ENCODE assay signal across 1 fruit fly cellular context in the genomic region with DNA sequence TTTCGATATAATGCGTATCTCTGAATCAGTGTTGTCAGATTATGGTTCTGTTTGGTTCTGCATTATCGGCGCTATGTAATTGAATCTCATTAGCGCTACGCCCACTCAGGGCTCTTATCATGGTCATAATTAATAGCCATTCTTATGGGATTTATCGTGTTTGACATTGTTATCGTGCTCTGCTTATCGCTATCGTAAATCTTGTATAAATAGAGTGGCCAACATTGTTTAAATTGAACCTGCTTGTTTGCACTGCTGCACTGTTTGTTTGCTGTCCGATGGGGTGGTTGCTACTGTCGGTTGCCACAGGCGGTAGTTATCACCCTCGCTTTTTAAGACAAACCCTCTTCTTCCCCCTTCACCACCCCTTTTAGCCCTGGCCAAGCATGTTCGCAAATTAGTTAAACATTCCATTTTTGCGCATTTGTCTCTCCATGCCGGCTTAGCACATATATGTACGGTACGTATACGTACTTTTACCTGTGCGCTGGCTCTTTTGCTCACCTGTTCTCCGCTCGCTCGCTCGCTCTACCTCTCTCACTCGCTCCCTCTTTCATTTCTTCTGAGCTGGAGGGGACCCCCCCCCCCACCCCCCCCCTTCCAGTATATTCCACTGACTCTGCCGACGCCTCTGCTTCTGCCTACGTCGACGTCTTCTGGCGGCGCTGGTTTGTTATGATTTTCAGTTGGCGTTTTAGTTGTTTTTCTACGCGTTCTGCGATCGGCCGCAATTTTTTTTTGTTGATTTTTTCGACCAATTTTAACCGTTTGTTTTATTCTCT.
TF ChIP-seq lines count a peak whose summit lies in the region.

No protein-coding gene starts in this region.

TF ChIP-seq in whole organism, embryonic, 481 proteins besides CTCF, POLR2A, EP300 and RAD21 (continued from another document and continues in another):
- TF ChIP-seq CG13775 (GFP tag; optimal IDR thresholded peaks at IDR 0.05; lab: Kevin White, UChicago) (no peak), CG11560 (tag; IDR thresholded peaks at IDR 0.05; lab: Robert Waterston, UW) (no peak), ato (GFP tag; IDR thresholded peaks at IDR 0.05; lab: Robert Waterston, UW; ENCODE audit: partially characterized antibody) (no peak), CG17802 (tag; optimal IDR thresholded peaks at IDR 0.05; lab: Kevin White, UChicago) (peak; percentile 8), nerfin-2 (GFP tag; IDR thresholded peaks at IDR 0.05; lab: Robert Waterston, UW; ENCODE audit: partially characterized antibody) (no peak), prd (optimal IDR thresholded peaks at IDR 0.05; lab: Kevin White, UChicago) (no peak), prd (GFP tag; IDR thresholded peaks at IDR 0.05; lab: Robert Waterston, UW) (0 out of 3 replicates have a peak, but pooled peaks have one; percentile 20), Dfd (GFP tag; optimal IDR thresholded peaks at IDR 0.05; lab: Kevin White, UChicago) (no peak), schlank (tag; optimal IDR thresholded peaks at IDR 0.05; lab: Kevin White, UChicago) (peak; percentile 35), BEAF-32 (GFP tag; optimal IDR thresholded peaks at IDR 0.05; lab: Kevin White, UChicago) (no peak), D19B (GFP tag; optimal IDR thresholded peaks at IDR 0.05; lab: Kevin White, UChicago) (peak; percentile 8), Hand (GFP tag; optimal IDR thresholded peaks at IDR 0.05; lab: Kevin White, UChicago) (peak; percentile 33), phol (tag; optimal IDR thresholded peaks at IDR 0.05; lab: Kevin White, UChicago) (no peak), toy (GFP tag; IDR thresholded peaks at IDR 0.05; lab: Robert Waterston, UW) (no peak), lbe (GFP tag; optimal IDR thresholded peaks at IDR 0.05; lab: Kevin White, UChicago) (peak; percentile 10), CG11093 (GFP tag; IDR thresholded peaks at IDR 0.05; lab: Robert Waterston, UW) (no peak), Sry-β (GFP tag; optimal IDR thresholded peaks at IDR 0.05; lab: Kevin White, UChicago) (peak; percentile 35), hkb (optimal IDR thresholded peaks at IDR 0.05; lab: Kevin White, UChicago) (no peak), hkb (GFP tag; IDR thresholded peaks at IDR 0.05; lab: Robert Waterston, UW) (0 out of 2 replicates have a peak, but pooled peaks have one; percentile 22), sisA (GFP tag; IDR thresholded peaks at IDR 0.05; lab: Robert Waterston, UW) (no peak), CG18011 (GFP tag; optimal IDR thresholded peaks at IDR 0.05; lab: Kevin White, UChicago) (no peak), emc (GFP tag; optimal IDR thresholded peaks at IDR 0.05; lab: Kevin White, UChicago) (no peak), amos (GFP tag; IDR thresholded peaks at IDR 0.05; lab: Robert Waterston, UW; ENCODE audit: partially characterized antibody) (no peak), nerfin-1 (tag; optimal IDR thresholded peaks at IDR 0.05; lab: Kevin White, UChicago) (peak; percentile 55), CG4854 (GFP tag; optimal IDR thresholded peaks at IDR 0.05; lab: Kevin White, UChicago) (peak; percentile 48), CG6175 (GFP tag; IDR thresholded peaks at IDR 0.05; lab: Robert Waterston, UW) (no peak), CG12104 (GFP tag; optimal IDR thresholded peaks at IDR 0.05; lab: Kevin White, UChicago) (peak; percentile 41), peb (GFP tag; IDR thresholded peaks at IDR 0.05; lab: Robert Waterston, UW) (no peak), ind (GFP tag; optimal IDR thresholded peaks at IDR 0.05; lab: Kevin White, UChicago) (no peak), luna (GFP tag; optimal IDR thresholded peaks at IDR 0.05; lab: Kevin White, UChicago) (no peak), sima (GFP tag; optimal IDR thresholded peaks at IDR 0.05; lab: Kevin White, UChicago) (no peak), Nf-YC (tag; optimal IDR thresholded peaks at IDR 0.05; lab: Kevin White, UChicago) (no peak), CG18619 (GFP tag; optimal IDR thresholded peaks at IDR 0.05; lab: Kevin White, UChicago) (peak; percentile 49), CG4404 (GFP tag; IDR thresholded peaks at IDR 0.05; lab: Robert Waterston, UW) (no peak), CG17568 (GFP tag; optimal IDR thresholded peaks at IDR 0.05; lab: Kevin White, UChicago) (peak; percentile 69), CG2678 (tag; optimal IDR thresholded peaks at IDR 0.05; lab: Kevin White, UChicago) (peak; percentile 71), twi (tag; optimal IDR thresholded peaks at IDR 0.05; lab: Kevin White, UChicago) (no peak), Abd-B (GFP tag; optimal IDR thresholded peaks at IDR 0.05; lab: Kevin White, UChicago) (no peak), trem (tag; optimal IDR thresholded peaks at IDR 0.05; lab: Kevin White, UChicago) (peak; percentile 4), zf30C (GFP tag; optimal IDR thresholded peaks at IDR 0.05; lab: Kevin White, UChicago) (no peak), CG10565 (GFP tag; optimal IDR thresholded peaks at IDR 0.05; lab: Kevin White, UChicago) (no peak), bab2 (GFP tag; optimal IDR thresholded peaks at IDR 0.05; lab: Kevin White, UChicago) (peak; percentile 61), esg (GFP tag; conservative IDR thresholded peaks at IDR 0.05; lab: Robert Waterston, UW) (no peak), HLH4C (GFP tag; IDR thresholded peaks at IDR 0.05; lab: Robert Waterston, UW; ENCODE audit: partially characterized antibody) (no peak), CG15011 (GFP tag; optimal IDR thresholded peaks at IDR 0.05; lab: Kevin White, UChicago) (peak; percentile 47), yki (optimal IDR thresholded peaks at IDR 0.05; lab: Kevin White, UChicago) (no peak), sqz (GFP tag; optimal IDR thresholded peaks at IDR 0.05; lab: Kevin White, UChicago) (no peak), CG1603 (tag; optimal IDR thresholded peaks at IDR 0.05; lab: Kevin White, UChicago) (peak; percentile 68), CG9932 (GFP tag; IDR thresholded peaks at IDR 0.05; lab: Robert Waterston, UW) (no peak), CG11696 (GFP tag; IDR thresholded peaks at IDR 0.05; lab: Robert Waterston, UW) (0 out of 2 replicates have a peak, but pooled peaks have one; percentile 8), Side (GFP tag; optimal IDR thresholded peaks at IDR 0.05; lab: Kevin White, UChicago) (peak; percentile 58), CG17361 (GFP tag; IDR thresholded peaks at IDR 0.05; lab: Robert Waterston, UW) (0 out of 3 replicates have a peak, but pooled peaks have one; percentile 16), Rfx (GFP tag; IDR thresholded peaks at IDR 0.05; lab: Robert Waterston, UW) (0 out of 2 replicates have a peak, but pooled peaks have one; percentile 3), CG4424 (GFP tag; optimal IDR thresholded peaks at IDR 0.05; lab: Kevin White, UChicago) (peak; percentile 22), HLH3B (GFP tag; IDR thresholded peaks at IDR 0.05; lab: Robert Waterston, UW) (peak; percentile 48; the same call in 1 of the 2 replicates), CG14860 (GFP tag; IDR thresholded peaks at IDR 0.05; lab: Robert Waterston, UW; ENCODE audit: partially characterized antibody) (no peak), Doc3 (GFP tag; IDR thresholded peaks at IDR 0.05; lab: Robert Waterston, UW; ENCODE audit: partially characterized antibody) (no peak), pita (GFP tag; optimal IDR thresholded peaks at IDR 0.05; lab: Kevin White, UChicago) (no peak), ara (GFP tag; IDR thresholded peaks at IDR 0.05; lab: Robert Waterston, UW) (0 out of 2 replicates have a peak, but pooled peaks have one; percentile 42), CG2199 (GFP tag; IDR thresholded peaks at IDR 0.05; lab: Robert Waterston, UW) (no peak), CG10431 (GFP tag; optimal IDR thresholded peaks at IDR 0.05; lab: Kevin White, UChicago) (peak; percentile 23), CG42726 (GFP tag; IDR thresholded peaks at IDR 0.05; lab: Robert Waterston, UW; ENCODE audit: partially characterized antibody) (no peak), CG2202 (tag; optimal IDR thresholded peaks at IDR 0.05; lab: Kevin White, UChicago) (peak; percentile 78), Ets65A (GFP tag; lab: Kevin White, UChicago) (no peak), MBD-R2 (GFP tag; IDR thresholded peaks at IDR 0.05; lab: Robert Waterston, UW) (no peak), Myb (GFP tag; optimal IDR thresholded peaks at IDR 0.05; lab: Kevin White, UChicago) (no peak), gce (GFP tag; IDR thresholded peaks at IDR 0.05; lab: Robert Waterston, UW) (0 out of 3 replicates have a peak, but pooled peaks have one; percentile 17), CG7963 (GFP tag; IDR thresholded peaks at IDR 0.05; lab: Robert Waterston, UW; ENCODE audit: partially characterized antibody) (no peak), CG17829 (tag; optimal IDR thresholded peaks at IDR 0.05; lab: Kevin White, UChicago) (no peak), CG10267 (tag; optimal IDR thresholded peaks at IDR 0.05; lab: Kevin White, UChicago) (peak; percentile 19), CG6765 (GFP tag; optimal IDR thresholded peaks at IDR 0.05; lab: Kevin White, UChicago) (peak; percentile 27), CG14014 (GFP tag; IDR thresholded peaks at IDR 0.05; lab: Robert Waterston, UW) (no peak), CG30431 (GFP tag; optimal IDR thresholded peaks at IDR 0.05; lab: Kevin White, UChicago) (peak; percentile 34), Oli (tag; optimal IDR thresholded peaks at IDR 0.05; lab: Kevin White, UChicago) (no peak), CG34376 (GFP tag; optimal IDR thresholded peaks at IDR 0.05; lab: Kevin White, UChicago) (peak; percentile 59), shn (GFP tag; optimal IDR thresholded peaks at IDR 0.05; lab: Kevin White, UChicago) (no peak), CG34224 (GFP tag; IDR thresholded peaks at IDR 0.05; lab: Robert Waterston, UW; ENCODE audit: partially characterized antibody) (no peak), gfzf (GFP tag; optimal IDR thresholded peaks at IDR 0.05; lab: Kevin White, UChicago) (no peak), Deaf1 (tag; optimal IDR thresholded peaks at IDR 0.05; lab: Kevin White, UChicago) (no peak), CG7357 (GFP tag; IDR thresholded peaks at IDR 0.05; lab: Robert Waterston, UW) (no peak), trh (GFP tag; optimal IDR thresholded peaks at IDR 0.05; lab: Kevin White, UChicago) (no peak), Atf-2 (GFP tag; optimal IDR thresholded peaks at IDR 0.05; lab: Kevin White, UChicago) (no peak), CG10543 (GFP tag; optimal IDR thresholded peaks at IDR 0.05; lab: Kevin White, UChicago) (peak; percentile 49), Ptx1 (GFP tag; IDR thresholded peaks at IDR 0.05; lab: Robert Waterston, UW) (no peak), pros (GFP tag; optimal IDR thresholded peaks at IDR 0.05; lab: Kevin White, UChicago) (no peak), hth (optimal IDR thresholded peaks at IDR 0.05; lab: Kevin White, UChicago) (no peak), CG16813 (GFP tag; IDR thresholded peaks at IDR 0.05; lab: Robert Waterston, UW; ENCODE audit: partially characterized antibody) (no peak), ERR (GFP tag; optimal IDR thresholded peaks at IDR 0.05; lab: Kevin White, UChicago) (no peak), CG13123 (GFP tag; optimal IDR thresholded peaks at IDR 0.05; lab: Kevin White, UChicago) (peak; percentile 46), CG32532 (GFP tag; IDR thresholded peaks at IDR 0.05; lab: Robert Waterston, UW) (no peak), maf-S (GFP tag; optimal IDR thresholded peaks at IDR 0.05; lab: Kevin White, UChicago) (peak; percentile 4), CG1832 (GFP tag; optimal IDR thresholded peaks at IDR 0.05; lab: Kevin White, UChicago) (peak; percentile 71), aop (GFP tag; IDR thresholded peaks at IDR 0.05; lab: Robert Waterston, UW) (no peak), pzg (GFP tag; optimal IDR thresholded peaks at IDR 0.05; lab: Kevin White, UChicago) (no peak), CG10321 (GFP tag; IDR thresholded peaks at IDR 0.05; lab: Robert Waterston, UW) (no peak), CG18476 (GFP tag; optimal IDR thresholded peaks at IDR 0.05; lab: Kevin White, UChicago) (peak; percentile 50), wor (GFP tag; IDR thresholded peaks at IDR 0.05; lab: Robert Waterston, UW) (no peak), CG7745 (tag; optimal IDR thresholded peaks at IDR 0.05; lab: Kevin White, UChicago) (peak; percentile 39), CG16815 (GFP tag; optimal IDR thresholded peaks at IDR 0.05; lab: Kevin White, UChicago) (no peak), Jarid2 (GFP tag; optimal IDR thresholded peaks at IDR 0.05; lab: Kevin White, UChicago) (peak; percentile 32), CG17385 (GFP tag; optimal IDR thresholded peaks at IDR 0.05; lab: Kevin White, UChicago) (peak; percentile 41), Vsx1 (GFP tag; optimal IDR thresholded peaks at IDR 0.05; lab: Kevin White, UChicago) (peak; percentile 77), CG9727 (GFP tag; optimal IDR thresholded peaks at IDR 0.05; lab: Kevin White, UChicago) (peak; percentile 79), NfI (GFP tag; optimal IDR thresholded peaks at IDR 0.05; lab: Kevin White, UChicago) (no peak), gro (GFP tag; optimal IDR thresholded peaks at IDR 0.05; lab: Kevin White, UChicago) (no peak), nmo (GFP tag; optimal IDR thresholded peaks at IDR 0.05; lab: Kevin White, UChicago) (no peak), ab (GFP tag; optimal IDR thresholded peaks at IDR 0.05; lab: Kevin White, UChicago) (no peak), CG43689 (GFP tag; IDR thresholded peaks at IDR 0.05; lab: Robert Waterston, UW) (no peak), disco-r (GFP tag; optimal IDR thresholded peaks at IDR 0.05; lab: Kevin White, UChicago) (peak; percentile 43), CG4617 (GFP tag; optimal IDR thresholded peaks at IDR 0.05; lab: Kevin White, UChicago; ENCODE audit: borderline replicate concordance) (no peak), Hr39 (optimal IDR thresholded peaks at IDR 0.05; lab: Kevin White, UChicago) (peak; percentile 20), CG6689 (GFP tag; IDR thresholded peaks at IDR 0.05; lab: Robert Waterston, UW) (0 out of 2 replicates have a peak, but pooled peaks have one; percentile 39), CG8388 (GFP tag; optimal IDR thresholded peaks at IDR 0.05; lab: Kevin White, UChicago) (peak; percentile 20), ci (GFP tag; IDR thresholded peaks at IDR 0.05; lab: Robert Waterston, UW) (peak; percentile 75), CG5180 (GFP tag; optimal IDR thresholded peaks at IDR 0.05; lab: Kevin White, UChicago) (peak; percentile 67), CG13296 (GFP tag; optimal IDR thresholded peaks at IDR 0.05; lab: Kevin White, UChicago) (peak; percentile 74), Sox102F (GFP tag; optimal IDR thresholded peaks at IDR 0.05; lab: Kevin White, UChicago) (peak; percentile 33), Mes4 (GFP tag; optimal IDR thresholded peaks at IDR 0.05; lab: Kevin White, UChicago) (peak; percentile 29), grn (GFP tag; optimal IDR thresholded peaks at IDR 0.05; lab: Kevin White, UChicago) (peak; percentile 93), jing (GFP tag; optimal IDR thresholded peaks at IDR 0.05; lab: Kevin White, UChicago) (no peak), CG5245 (GFP tag; optimal IDR thresholded peaks at IDR 0.05; lab: Kevin White, UChicago) (no peak), mam (GFP tag; optimal IDR thresholded peaks at IDR 0.05; lab: Kevin White, UChicago) (no peak), CG10654 (GFP tag; optimal IDR thresholded peaks at IDR 0.05; lab: Kevin White, UChicago) (peak; percentile 33)
